Fruit fly (Drosophila melanogaster) whole organism, pupa: ENCODE measurements around the gene CG42752.

Experiments
- CG8301 ChIP-seq: fragments of 200-800 bp; sonication (Bioruptor generic); optimal IDR thresholded peaks from 2 replicates; lab custom pipeline; 2018; ENCODE audit warnings: missing biosample characterization, mild to moderate bottlenecking, missing genetic modification characterization
- CG9948 ChIP-seq: fragments of 200-800 bp; sonication (Bioruptor generic); optimal IDR thresholded peaks from 2 replicates; lab custom pipeline; 2018; ENCODE audit warnings: missing biosample characterization, mild to moderate bottlenecking, missing genetic modification characterization, moderate library complexity
- EcR ChIP-seq: fragments of 200-800 bp; sonication (Bioruptor generic); optimal IDR thresholded peaks from 3 replicates; lab custom pipeline; 2019; ENCODE audit warnings: missing biosample characterization, missing genetic modification characterization, mild to moderate bottlenecking, moderate library complexity, missing genetic modification reagents

DNA sequence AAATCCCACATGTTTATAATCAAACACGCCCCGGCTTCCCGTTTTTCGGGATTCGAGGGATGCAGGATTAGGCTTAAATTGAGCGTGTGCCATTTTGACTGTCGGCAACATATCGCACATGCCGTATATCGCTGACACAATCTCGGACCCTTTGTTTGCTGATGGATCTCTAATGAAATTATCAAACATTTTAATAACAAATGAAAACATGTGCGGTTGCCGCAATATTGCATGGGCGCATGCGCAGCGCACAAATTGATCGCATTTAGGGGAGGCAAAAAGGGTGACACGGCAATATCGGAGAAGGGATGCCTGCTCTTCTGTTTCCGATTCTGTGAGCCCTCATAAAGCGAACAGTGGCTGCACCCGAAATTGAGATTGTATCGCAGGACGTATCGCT is 35.4 kb upstream of the CG42752 start:
- TF ChIP-seq EcR (GFP tag; lab: Kevin White, UChicago) (no peak), CG8301 (tag; lab: Kevin White, UChicago) (no peak), CG9948 (tag; lab: Kevin White, UChicago) (no peak)
